Worm (Caenorhabditis elegans) whole organism, early embryonic: Measurements from ENCODE around the gene ZK666.8.

Source experiments
- aly-1 ChIP-seq: sonication (generic microtip); optimal IDR thresholded peaks from 2 replicates; lab custom pipeline; 2016; ENCODE audit warnings: missing genetic modification characterization, missing compliant biosample characterization
- ama-1 ChIP-seq: fragments of 150-350 bp; optimal IDR thresholded peaks from 2 replicates; lab custom pipeline; 2014
- ceh-13 ChIP-seq: fragments of 200-800 bp; sonication (Bioruptor generic); optimal IDR thresholded peaks from 2 replicates; lab custom pipeline; 2018; ENCODE audit warnings: mild to moderate bottlenecking, missing genetic modification characterization, missing compliant biosample characterization
- flt-1 ChIP-seq: fragments of 200-800 bp; sonication (Bioruptor generic); IDR thresholded peaks from 2 replicates; pipeline ENCODE4 v1.3.6; 2022; ENCODE audit warnings: missing genetic modification characterization, missing compliant biosample characterization
- hmg-4 ChIP-seq: fragments of 200-800 bp; sonication (Bioruptor generic); optimal IDR thresholded peaks from 2 replicates; lab custom pipeline; 2018; ENCODE audit warnings: mild to moderate bottlenecking, missing genetic modification characterization, missing compliant biosample characterization
- hnd-1 ChIP-seq: sonication (generic microtip); optimal IDR thresholded peaks from 2 replicates; lab custom pipeline; 2016; ENCODE audit warnings: missing genetic modification characterization, missing compliant biosample characterization
- tbx-37 ChIP-seq: fragments of 200-800 bp; sonication (Bioruptor generic); conservative IDR thresholded peaks from 2 replicates; pipeline ENCODE4 v1.3.6; 2022; ENCODE audit warnings: missing genetic modification reagents, missing genetic modification characterization, missing compliant biosample characterization
- tra-4 ChIP-seq: sonication (generic microtip); optimal IDR thresholded peaks from 2 replicates; lab custom pipeline; 2017; ENCODE audit warnings: missing genetic modification characterization, missing compliant biosample characterization

ce11 chrII:10464230-10464920 lies 28.6 kb downstream of the ZK666.8 start, which contains the start of the genes ZK673.6 and sdz-37:
- TF ChIP-seq ama-1 (no peak), aly-1 (tag; lab: Kevin White, UChicago) (no peak), hnd-1 (tag; lab: Kevin White, UChicago) (no peak), tbx-37 (no peak), hmg-4 (GFP tag; lab: Kevin White, UChicago) (no peak), flt-1 (no peak), ceh-13 (GFP tag; lab: Kevin White, UChicago) (no peak), tra-4 (tag; lab: Kevin White, UChicago) (no peak)
